Worm (Caenorhabditis elegans) whole organism, L1 larva: Measurements from ENCODE around the gene B0280.9.

Experiments used
- C04F5.9 ChIP-seq: sonication (generic microtip); optimal IDR thresholded peaks from 2 replicates; lab custom pipeline; 2016; ENCODE audit warnings: missing genetic modification characterization, missing compliant biosample characterization
- Y116A8C.19 ChIP-seq: sonication (generic microtip); optimal IDR thresholded peaks from 2 replicates; lab custom pipeline; 2016; ENCODE audit warnings: missing compliant biosample characterization, missing genetic modification characterization, borderline replicate concordance
- ama-1 ChIP-seq: fragments of 150-350 bp; optimal IDR thresholded peaks from 2 replicates; lab custom pipeline; 2014
- blmp-1 ChIP-seq: fragments of 150-350 bp; optimal IDR thresholded peaks from 2 replicates; lab custom pipeline; 2014; ENCODE audit warnings: missing biosample characterization, missing genetic modification characterization
- ceh-8 ChIP-seq: fragments of 200-800 bp; sonication (Bioruptor generic); optimal IDR thresholded peaks from 2 replicates; lab custom pipeline; 2018; ENCODE audit warnings: mild to moderate bottlenecking, missing genetic modification characterization, moderate library complexity, missing compliant biosample characterization
- ceh-88 ChIP-seq: fragments of 200-800 bp; sonication (Bioruptor generic); IDR thresholded peaks from 2 replicates; pipeline ENCODE4 v1.3.6; 2022; ENCODE audit warnings: missing genetic modification characterization, missing compliant biosample characterization
- ceh-90 ChIP-seq: sonication (generic microtip); optimal IDR thresholded peaks from 2 replicates; lab custom pipeline; 2016; ENCODE audit warnings: missing genetic modification characterization, missing compliant biosample characterization
- dpl-1 ChIP-seq, 3 experiments: fragments of 150-350 bp in 2 of 3; sonication (generic microtip) in 1 of 3; optimal IDR thresholded peaks; 2 replicates each; lab custom pipeline; 2014 to 2017; ENCODE audit warnings: missing biosample characterization in 3 of 3, missing genetic modification characterization in 3 of 3, missing genetic modification reagents in 3 of 3
- dsc-1 ChIP-seq: sonication (generic microtip); optimal IDR thresholded peaks from 2 replicates; lab custom pipeline; 2016; ENCODE audit warnings: mild to moderate bottlenecking, missing genetic modification characterization, missing compliant biosample characterization
- efl-3 ChIP-seq: fragments of 200-800 bp; sonication (Bioruptor generic); optimal IDR thresholded peaks from 2 replicates; lab custom pipeline; 2018; ENCODE audit warnings: mild to moderate bottlenecking, missing genetic modification characterization, missing compliant biosample characterization
- egl-13 ChIP-seq: sonication (generic microtip); optimal IDR thresholded peaks from 2 replicates; lab custom pipeline; 2016; ENCODE audit warnings: missing genotype, missing genetic modification reagents, missing genetic modification characterization, missing compliant biosample characterization
- egl-27 ChIP-seq, 2 experiments: fragments of 150-350 bp in 1 of 2; sonication (generic microtip); optimal IDR thresholded peaks; 3 replicates each; lab custom pipeline; 2017 to 2018; ENCODE audit warnings: missing biosample characterization in 2 of 2, missing genetic modification characterization in 2 of 2, missing genetic modification reagents in 2 of 2
- elt-2 ChIP-seq: sonication (generic microtip); optimal IDR thresholded peaks from 2 replicates; lab custom pipeline; 2016; ENCODE audit warnings: missing genetic modification characterization, mild to moderate bottlenecking, inconsistent platforms, missing compliant biosample characterization, missing genetic modification reagents
- elt-3 ChIP-seq, 6 experiments: fragments of 150-350 bp in 1 of 6; sonication (generic microtip); optimal IDR thresholded peaks; 2 replicates each; lab custom pipeline; 2017 to 2018; ENCODE audit warnings: missing biosample characterization in 6 of 6, missing genetic modification characterization in 6 of 6, inconsistent platforms in 1 of 6
- ets-5 ChIP-seq: fragments of 200-800 bp; sonication (Bioruptor generic); IDR thresholded peaks from 2 replicates; pipeline ENCODE4 v1.3.6; 2022; ENCODE audit warnings: missing genetic modification characterization, missing compliant biosample characterization
- fkh-10 ChIP-seq: sonication (generic microtip); optimal IDR thresholded peaks from 2 replicates; lab custom pipeline; 2017; ENCODE audit warnings: missing biosample characterization, missing genetic modification reagents, missing genetic modification characterization
- fkh-8 ChIP-seq: sonication (generic microtip); optimal IDR thresholded peaks from 2 replicates; lab custom pipeline; 2016; ENCODE audit warnings: mild to moderate bottlenecking, missing genetic modification characterization, missing compliant biosample characterization
- grh-1 ChIP-seq: fragments of 200-800 bp; sonication (Bioruptor generic); IDR thresholded peaks from 2 replicates; pipeline ENCODE4 v1.3.6; 2022; ENCODE audit warnings: missing genetic modification reagents, missing genetic modification characterization, missing compliant biosample characterization
- hlh-17 ChIP-seq: fragments of 200-800 bp; sonication (Bioruptor generic); optimal IDR thresholded peaks from 2 replicates; lab custom pipeline; 2018; ENCODE audit warnings: missing genetic modification characterization, mild to moderate bottlenecking, missing compliant biosample characterization, moderate library complexity, borderline replicate concordance
- hlh-4 ChIP-seq: sonication (generic microtip); optimal IDR thresholded peaks from 2 replicates; lab custom pipeline; 2016; ENCODE audit warnings: mild to moderate bottlenecking, missing genetic modification characterization, missing compliant biosample characterization
- hpl-2 ChIP-seq: fragments of 150-350 bp; optimal IDR thresholded peaks from 2 replicates; lab custom pipeline; 2014; ENCODE audit warnings: missing biosample characterization, missing genetic modification reagents, missing genetic modification characterization
- irx-1 ChIP-seq: sonication (generic microtip); optimal IDR thresholded peaks from 2 replicates; lab custom pipeline; 2016; ENCODE audit warnings: missing genetic modification characterization, missing compliant biosample characterization
- isw-1 ChIP-seq: fragments of 200-800 bp; sonication (Bioruptor generic); IDR thresholded peaks from 2 replicates; pipeline ENCODE4 v1.3.6; 2022; ENCODE audit warnings: missing genetic modification characterization, missing compliant biosample characterization
- nhr-11 ChIP-seq: fragments of 150-350 bp; optimal IDR thresholded peaks from 2 replicates; lab custom pipeline; 2014; ENCODE audit warnings: missing biosample characterization, missing genetic modification characterization
- nhr-20 ChIP-seq: sonication (generic microtip); optimal IDR thresholded peaks from 2 replicates; lab custom pipeline; 2016; ENCODE audit warnings: mild to moderate bottlenecking, missing genetic modification characterization, missing compliant biosample characterization
- nhr-237 ChIP-seq: fragments of 150-350 bp; optimal IDR thresholded peaks from 2 replicates; lab custom pipeline; 2014; ENCODE audit warnings: missing biosample characterization, missing genetic modification characterization
- nhr-28 ChIP-seq: fragments of 150-350 bp; optimal IDR thresholded peaks from 2 replicates; lab custom pipeline; 2014; ENCODE audit warnings: missing biosample characterization, missing genetic modification characterization
- nhr-71 ChIP-seq: sonication (generic microtip); optimal IDR thresholded peaks from 2 replicates; lab custom pipeline; 2016; ENCODE audit warnings: mild to moderate bottlenecking, missing genetic modification characterization, moderate library complexity, missing compliant biosample characterization
- nhr-76 ChIP-seq: sonication (generic microtip); optimal IDR thresholded peaks from 2 replicates; lab custom pipeline; 2017; ENCODE audit warnings: missing biosample characterization, missing genetic modification characterization
- nhr-77 ChIP-seq: fragments of 150-350 bp; optimal IDR thresholded peaks from 2 replicates; lab custom pipeline; 2014; ENCODE audit warnings: missing biosample characterization, missing genetic modification characterization
- nhr-84 ChIP-seq: sonication (generic microtip); optimal IDR thresholded peaks from 2 replicates; lab custom pipeline; 2017; ENCODE audit warnings: missing biosample characterization, missing genetic modification characterization
- nhr-85 ChIP-seq: sonication (generic microtip); peaks from one replicate; lab custom pipeline; 2016; ENCODE audit warnings: missing genetic modification characterization, inconsistent platforms, missing compliant biosample characterization
- nhr-90 ChIP-seq: sonication (generic microtip); optimal IDR thresholded peaks from 2 replicates; lab custom pipeline; 2016; ENCODE audit warnings: mild to moderate bottlenecking, missing genetic modification characterization, missing compliant biosample characterization; ENCODE audit not compliant: poor library complexity
- pag-3 ChIP-seq: sonication (generic microtip); optimal IDR thresholded peaks from 2 replicates; lab custom pipeline; 2017; ENCODE audit warnings: missing genetic modification characterization, mild to moderate bottlenecking, missing compliant biosample characterization, antibody characterized with exemption, borderline replicate concordance; ENCODE audit not compliant: insufficient read depth
- pax-3 ChIP-seq: fragments of 200-800 bp; sonication (Bioruptor generic); optimal IDR thresholded peaks from 2 replicates; lab custom pipeline; 2018; ENCODE audit warnings: mild to moderate bottlenecking, missing genetic modification characterization, moderate library complexity, missing compliant biosample characterization
- pqm-1 ChIP-seq: sonication (generic microtip); optimal IDR thresholded peaks from 3 replicates; lab custom pipeline; 2017; ENCODE audit warnings: missing biosample characterization, missing genetic modification characterization
- rnt-1 ChIP-seq: sonication (generic microtip); optimal IDR thresholded peaks from 2 replicates; lab custom pipeline; 2016; ENCODE audit warnings: mild to moderate bottlenecking, missing genetic modification characterization, moderate library complexity, missing compliant biosample characterization
- skn-1 ChIP-seq: fragments of 150-350 bp; optimal IDR thresholded peaks from 2 replicates; lab custom pipeline; 2014; ENCODE audit warnings: missing biosample characterization, missing genetic modification characterization
- snpc-4 ChIP-seq: fragments of 150-350 bp; optimal IDR thresholded peaks from 2 replicates; lab custom pipeline; 2014; ENCODE audit warnings: missing biosample characterization, missing genetic modification characterization
- snu-23 ChIP-seq: sonication (generic microtip); optimal IDR thresholded peaks from 2 replicates; lab custom pipeline; 2016; ENCODE audit warnings: missing genetic modification characterization, missing compliant biosample characterization
- sox-4 ChIP-seq: sonication (generic microtip); optimal IDR thresholded peaks from 2 replicates; lab custom pipeline; 2016; ENCODE audit warnings: missing genetic modification characterization, missing compliant biosample characterization
- sptf-1 ChIP-seq: fragments of 150-350 bp; optimal IDR thresholded peaks from 2 replicates; lab custom pipeline; 2014; ENCODE audit warnings: missing biosample characterization, missing genetic modification characterization
- swsn-7 ChIP-seq: sonication (generic microtip); optimal IDR thresholded peaks from 2 replicates; lab custom pipeline; 2016; ENCODE audit warnings: missing genetic modification characterization, missing compliant biosample characterization
- tbx-2 ChIP-seq: sonication (generic microtip); optimal IDR thresholded peaks from 2 replicates; lab custom pipeline; 2016; ENCODE audit warnings: missing genetic modification characterization, missing compliant biosample characterization
- tlp-1 ChIP-seq: fragments of 150-350 bp; optimal IDR thresholded peaks from 2 replicates; lab custom pipeline; 2014; ENCODE audit warnings: missing biosample characterization, missing genetic modification characterization
- unc-130 ChIP-seq: fragments of 150-350 bp; optimal IDR thresholded peaks from 2 replicates; lab custom pipeline; 2017; ENCODE audit warnings: missing biosample characterization, missing genetic modification characterization, inconsistent platforms
- unc-30 ChIP-seq: sonication (generic microtip); optimal IDR thresholded peaks from 2 replicates; lab custom pipeline; 2017; ENCODE audit warnings: missing biosample characterization, missing genetic modification characterization
- unc-62 ChIP-seq: fragments of 150-350 bp; optimal IDR thresholded peaks from 2 replicates; lab custom pipeline; 2014; ENCODE audit warnings: missing biosample characterization, missing genetic modification reagents, missing genetic modification characterization
- unc-98 ChIP-seq: fragments of 200-800 bp; sonication (Bioruptor generic); IDR thresholded peaks from 2 replicates; pipeline ENCODE4 v1.3.6; 2022; ENCODE audit warnings: missing genetic modification characterization, missing compliant biosample characterization
- vab-15 ChIP-seq: sonication (generic microtip); optimal IDR thresholded peaks from 2 replicates; lab custom pipeline; 2017; ENCODE audit warnings: missing genotype, mild to moderate bottlenecking, missing genetic modification characterization, missing compliant biosample characterization
- xbp-1 ChIP-seq: sonication (generic microtip); optimal IDR thresholded peaks from 2 replicates; lab custom pipeline; 2016; ENCODE audit warnings: missing genetic modification characterization, missing compliant biosample characterization
- zag-1 ChIP-seq: fragments of 150-350 bp; optimal IDR thresholded peaks from 2 replicates; lab custom pipeline; 2014; ENCODE audit warnings: missing biosample characterization, missing genetic modification characterization

Gene B0280.9

ce11 chrIII:7166664-7167567, 44.2 kb upstream of the B0280.9 start (continued):
- TF ChIP-seq unc-98 (GFP tag; lab: Robert Waterston, UW) (no peak), sptf-1 (tag; lab: Kevin White, UChicago) (no peak), snu-23 (GFP tag; lab: Kevin White, UChicago) (peak; percentile 51), C04F5.9 (tag; lab: Kevin White, UChicago) (no peak), pax-3 (tag; lab: Kevin White, UChicago) (no peak), hlh-17 (GFP tag; lab: Kevin White, UChicago) (no peak), isw-1 (GFP tag; lab: Robert Waterston, UW) (no peak), snpc-4 (tag; lab: Kevin White, UChicago) (peak; percentile 14), fkh-10 (GFP tag; lab: Kevin White, UChicago) (no peak), efl-3 (no peak), swsn-7 (peak; percentile 32), tlp-1 (tag; lab: Kevin White, UChicago) (no peak), irx-1 (tag; lab: Kevin White, UChicago) (no peak), unc-30 (tag; lab: Kevin White, UChicago) (no peak), Y116A8C.19 (tag; lab: Kevin White, UChicago) (no peak), sox-4 (tag; lab: Kevin White, UChicago) (no peak), grh-1 (no peak), zag-1 (tag; lab: Kevin White, UChicago) (no peak), hpl-2 (GFP tag; lab: Kevin White, UChicago) (no peak), nhr-84 (tag; lab: Kevin White, UChicago) (no peak), nhr-11 (tag; lab: Kevin White, UChicago) (no peak), nhr-90 (no peak), dpl-1 (GFP tag; optimal IDR thresholded peaks at IDR 0.05; lab: Kevin White, UChicago) (peak in 2 of 3 experiments; percentile 16 to 49), nhr-77 (tag; lab: Kevin White, UChicago) (peak; percentile 45), ama-1 (no peak), ceh-88 (GFP tag; lab: Robert Waterston, UW) (no peak), nhr-76 (no peak), nhr-237 (tag; lab: Kevin White, UChicago) (peak; percentile 8), xbp-1 (peak; percentile 24), tbx-2 (tag; lab: Kevin White, UChicago) (peak; percentile 36), unc-130 (tag; lab: Kevin White, UChicago) (no peak), skn-1 (peak; percentile 51), hlh-4 (tag; lab: Kevin White, UChicago) (no peak), dsc-1 (tag; lab: Kevin White, UChicago) (no peak), ceh-8 (GFP tag; lab: Kevin White, UChicago) (no peak), pqm-1 (tag; lab: Kevin White, UChicago) (no peak), rnt-1 (tag; lab: Kevin White, UChicago) (peak; percentile 30), fkh-8 (tag; lab: Kevin White, UChicago) (peak; percentile 80), pag-3 (tag; lab: Kevin White, UChicago) (no peak), blmp-1 (no peak), egl-13 (tag; lab: Kevin White, UChicago) (no peak), ets-5 (GFP tag; lab: Robert Waterston, UW) (no peak), egl-27 (tag; optimal IDR thresholded peaks at IDR 0.05; lab: Kevin White, UChicago) (peak in 1 of 2 experiments; percentile 46), nhr-28 (tag; lab: Kevin White, UChicago) (no peak), nhr-20 (tag; lab: Kevin White, UChicago) (no peak), vab-15 (no peak), elt-2 (tag; lab: Kevin White, UChicago) (peak; percentile 12), nhr-85 (tag; lab: Kevin White, UChicago) (peak; percentile 30), unc-62 (GFP tag; lab: Kevin White, UChicago) (no peak), ceh-90 (tag; lab: Kevin White, UChicago) (no peak), nhr-71 (tag; lab: Kevin White, UChicago) (peak; percentile 65), elt-3 (tag; optimal IDR thresholded peaks at IDR 0.05; lab: Kevin White, UChicago) (peak in 1 of 6 experiments; percentile 14)
